Fruit fly (Drosophila melanogaster) whole organism, embryonic: ENCODE results near the gene CG5225.

Experiments used
- Atf6 ChIP-seq: fragments of 200-800 bp; sonication (Bioruptor generic); IDR thresholded peaks from 2 replicates; pipeline ENCODE4 v1.3.6; 2022; ENCODE audit warnings: missing biosample characterization, missing genetic modification characterization
- CG10431 ChIP-seq: fragments of 200-800 bp; sonication (Bioruptor generic); optimal IDR thresholded peaks from 3 replicates; lab custom pipeline; 2018; ENCODE audit warnings: missing biosample characterization, mild to moderate bottlenecking, missing genetic modification characterization
- CG11504 ChIP-seq: fragments of 200-800 bp; sonication (Bioruptor generic); optimal IDR thresholded peaks from 3 replicates; lab custom pipeline; 2019; ENCODE audit warnings: missing biosample characterization, mild to moderate bottlenecking, missing genetic modification characterization, moderate library complexity
- CG13424 ChIP-seq: fragments of 200-800 bp; sonication (Bioruptor generic); optimal IDR thresholded peaks from 2 replicates; lab custom pipeline; 2019; ENCODE audit warnings: missing biosample characterization, mild to moderate bottlenecking, missing genetic modification characterization, moderate library complexity
- CG15601 ChIP-seq: fragments of 200-800 bp; sonication (Bioruptor generic); optimal IDR thresholded peaks from 3 replicates; lab custom pipeline; 2019; ENCODE audit warnings: missing biosample characterization, mild to moderate bottlenecking, missing genetic modification characterization, moderate library complexity
- CG15696 ChIP-seq: fragments of 200-800 bp; sonication (Bioruptor generic); optimal IDR thresholded peaks from 2 replicates; lab custom pipeline; 2019; ENCODE audit warnings: missing biosample characterization, mild to moderate bottlenecking, missing genetic modification characterization, moderate library complexity
- CG16863 ChIP-seq: fragments of 200-800 bp; sonication (Bioruptor generic); optimal IDR thresholded peaks from 3 replicates; lab custom pipeline; 2016; ENCODE audit warnings: missing biosample characterization, missing genetic modification characterization
- CG17328 ChIP-seq: fragments of 200-800 bp; sonication (Bioruptor generic); IDR thresholded peaks from 2 replicates; pipeline ENCODE4 v1.3.6; 2022; ENCODE audit warnings: missing biosample characterization, missing genetic modification characterization
- CG17568 ChIP-seq: fragments of 200-800 bp; sonication (Bioruptor generic); optimal IDR thresholded peaks from 2 replicates; lab custom pipeline; 2018; ENCODE audit warnings: missing biosample characterization, mild to moderate bottlenecking, missing genetic modification characterization, moderate library complexity
- CG18262 ChIP-seq: fragments of 200-800 bp; optimal IDR thresholded peaks from 3 replicates; lab custom pipeline; 2019; ENCODE audit warnings: missing biosample characterization, mild to moderate bottlenecking, missing genetic modification characterization, moderate library complexity
- CG18764 ChIP-seq: fragments of 200-800 bp; sonication (Bioruptor generic); optimal IDR thresholded peaks from 3 replicates; lab custom pipeline; 2016; ENCODE audit warnings: missing biosample characterization, missing genetic modification characterization
- CG2202 ChIP-seq: fragments of 200-800 bp; sonication (Bioruptor generic); optimal IDR thresholded peaks from 2 replicates; lab custom pipeline; 2018; ENCODE audit warnings: missing biosample characterization, mild to moderate bottlenecking, missing genetic modification characterization
- CG30403 ChIP-seq: fragments of 200-800 bp; sonication (Bioruptor generic); optimal IDR thresholded peaks from 3 replicates; lab custom pipeline; 2016; ENCODE audit warnings: missing biosample characterization, missing genetic modification characterization
- CG30431 ChIP-seq: fragments of 200-800 bp; sonication (Bioruptor generic); optimal IDR thresholded peaks from 2 replicates; lab custom pipeline; 2017; ENCODE audit warnings: missing biosample characterization, missing genetic modification characterization
- CG5245 ChIP-seq: fragments of 200-800 bp; sonication (Bioruptor generic); optimal IDR thresholded peaks from 3 replicates; lab custom pipeline; 2016; ENCODE audit warnings: missing biosample characterization, missing genetic modification characterization
- CG6813 ChIP-seq: fragments of 200-800 bp; sonication (Bioruptor generic); optimal IDR thresholded peaks from 2 replicates; lab custom pipeline; 2017; ENCODE audit warnings: missing biosample characterization, missing genetic modification characterization, mild to moderate bottlenecking, moderate library complexity, missing genetic modification reagents
- CG7271 ChIP-seq: fragments of 200-800 bp; sonication (Bioruptor generic); optimal IDR thresholded peaks from 2 replicates; lab custom pipeline; 2018; ENCODE audit warnings: missing biosample characterization, mild to moderate bottlenecking, missing genetic modification characterization, moderate library complexity
- CG8281 ChIP-seq: fragments of 200-800 bp; sonication (Bioruptor generic); optimal IDR thresholded peaks from 2 replicates; lab custom pipeline; 2018; ENCODE audit warnings: missing biosample characterization, mild to moderate bottlenecking, missing genetic modification characterization, moderate library complexity
- CG8359 ChIP-seq: fragments of 200-800 bp; sonication (Bioruptor generic); optimal IDR thresholded peaks from 2 replicates; lab custom pipeline; 2017; ENCODE audit warnings: missing biosample characterization, mild to moderate bottlenecking, missing genetic modification characterization, borderline replicate concordance
- CG9727 ChIP-seq: fragments of 200-800 bp; sonication (Bioruptor generic); optimal IDR thresholded peaks from 3 replicates; lab custom pipeline; 2017; ENCODE audit warnings: missing biosample characterization, mild to moderate bottlenecking, missing genetic modification characterization
- CTCF ChIP-seq: fragments of 200-800 bp; sonication (Bioruptor generic); optimal IDR thresholded peaks from 2 replicates; lab custom pipeline; 2017; ENCODE audit warnings: missing biosample characterization, mild to moderate bottlenecking, missing genetic modification characterization, moderate library complexity
- Dbx ChIP-seq: fragments of 200-800 bp; sonication (Bioruptor generic); IDR thresholded peaks from 3 replicates; pipeline ENCODE4 v1.3.6; 2022; ENCODE audit warnings: missing biosample characterization, missing genetic modification characterization
- Dip2 ChIP-seq: fragments of 200-800 bp; sonication (Bioruptor generic); IDR thresholded peaks from 2 replicates; pipeline ENCODE4 v1.3.6; 2022; ENCODE audit warnings: missing biosample characterization, missing genetic modification characterization
- HLH4C ChIP-seq: fragments of 200-800 bp; sonication (Bioruptor generic); IDR thresholded peaks from 3 replicates; pipeline ENCODE4 v1.3.6; 2022; ENCODE audit warnings: missing biosample characterization, missing genetic modification characterization; ENCODE audit not compliant: partially characterized antibody
- HLH54F ChIP-seq: fragments of 200-800 bp; sonication (Bioruptor generic); optimal IDR thresholded peaks from 3 replicates; lab custom pipeline; 2016; ENCODE audit warnings: missing biosample characterization, missing genetic modification characterization
- Hr78 ChIP-seq, 2 experiments: fragments of 200-800 bp in 1 of 2; fragments of >200 bp in 1 of 2; sonication (Bioruptor generic) in 1 of 2; optimal IDR thresholded peaks; 2 replicates each; lab custom pipeline; 2017 to 2019; ENCODE audit warnings: missing biosample characterization in 2 of 2, missing genetic modification characterization in 2 of 2, mild to moderate bottlenecking in 1 of 2, moderate library complexity in 1 of 2
- Mad ChIP-seq: fragments of 200-800 bp; sonication (Bioruptor generic); optimal IDR thresholded peaks from 2 replicates; lab custom pipeline; 2016; ENCODE audit warnings: missing biosample characterization, missing genetic modification characterization
- NFAT ChIP-seq: fragments of 200-800 bp; sonication (Bioruptor generic); IDR thresholded peaks from 2 replicates; pipeline ENCODE4 v1.3.6; 2022; ENCODE audit warnings: missing biosample characterization, missing genetic modification characterization
- Oli ChIP-seq: fragments of 200-800 bp; sonication (Bioruptor generic); optimal IDR thresholded peaks from 2 replicates; lab custom pipeline; 2018; ENCODE audit warnings: missing biosample characterization, mild to moderate bottlenecking, missing genetic modification characterization, moderate library complexity
- Optix ChIP-seq: fragments of 200-800 bp; sonication (Bioruptor generic); IDR thresholded peaks from 3 replicates; pipeline ENCODE4 v1.3.6; 2022; ENCODE audit warnings: missing biosample characterization, missing genetic modification characterization
- az2 ChIP-seq: fragments of 200-800 bp; sonication (Bioruptor generic); optimal IDR thresholded peaks from 3 replicates; lab custom pipeline; 2016; ENCODE audit warnings: missing biosample characterization, missing genetic modification characterization
- cato ChIP-seq: fragments of 200-800 bp; sonication (Bioruptor generic); optimal IDR thresholded peaks from 2 replicates; lab custom pipeline; 2016; ENCODE audit warnings: missing biosample characterization, missing genetic modification characterization, borderline replicate concordance
- chif ChIP-seq, 2 experiments: fragments of 200-800 bp; sonication (Bioruptor generic); optimal IDR thresholded peaks; 3 replicates each; lab custom pipeline; 2016; ENCODE audit warnings: missing biosample characterization in 2 of 2, missing genetic modification characterization in 2 of 2
- corto ChIP-seq: fragments of 200-800 bp; sonication (Bioruptor generic); optimal IDR thresholded peaks from 2 replicates; lab custom pipeline; 2016; ENCODE audit warnings: missing biosample characterization, mild to moderate bottlenecking, missing genetic modification characterization, moderate library complexity
- crol ChIP-seq: fragments of 200-800 bp; sonication (Bioruptor generic); IDR thresholded peaks from 2 replicates; pipeline ENCODE4 v1.3.6; 2022; ENCODE audit warnings: missing biosample characterization, missing genetic modification characterization
- jumu ChIP-seq: fragments of 200-800 bp; sonication (Bioruptor generic); optimal IDR thresholded peaks from 3 replicates; lab custom pipeline; 2016; ENCODE audit warnings: missing biosample characterization, missing genetic modification characterization
- lbe ChIP-seq: fragments of 200-800 bp; sonication (Bioruptor generic); optimal IDR thresholded peaks from 2 replicates; lab custom pipeline; 2016; ENCODE audit warnings: missing biosample characterization, mild to moderate bottlenecking, missing genetic modification characterization
- nerfin-2 ChIP-seq: fragments of 200-800 bp; sonication (Bioruptor generic); IDR thresholded peaks from 2 replicates; pipeline ENCODE4 v1.3.6; 2022; ENCODE audit warnings: missing biosample characterization, missing genetic modification characterization; ENCODE audit not compliant: partially characterized antibody
- odd ChIP-seq: fragments of 200-800 bp; sonication (Bioruptor generic); optimal IDR thresholded peaks from 2 replicates; lab custom pipeline; 2017; ENCODE audit warnings: missing biosample characterization, mild to moderate bottlenecking, missing genetic modification characterization
- ranshi ChIP-seq: fragments of 200-800 bp; sonication (Bioruptor generic); IDR thresholded peaks from 2 replicates; pipeline ENCODE4 v1.3.6; 2022; ENCODE audit warnings: missing biosample characterization, missing genetic modification characterization
- row ChIP-seq: fragments of 200-800 bp; sonication (Bioruptor generic); IDR thresholded peaks from 3 replicates; pipeline ENCODE4 v1.3.6; 2022; ENCODE audit warnings: missing biosample characterization, missing genetic modification characterization
- sc ChIP-seq, 3 experiments: fragments of >200 bp in 2 of 3; fragments of 200-800 bp in 1 of 3; sonication (Bioruptor generic) in 1 of 3; optimal IDR thresholded peaks; 2 replicates in 2 of 3; 3 replicates in 1 of 3; lab custom pipeline; 2017; ENCODE audit warnings: mild to moderate bottlenecking in 1 of 3, missing biosample characterization in 1 of 3, missing genetic modification characterization in 1 of 3, missing genetic modification reagents in 1 of 3
- sens ChIP-seq: fragments of 200-800 bp; sonication (Bioruptor generic); peaks from one replicate; lab custom pipeline; 2016; ENCODE audit warnings: missing biosample characterization, missing genetic modification characterization
- sens-2 ChIP-seq: fragments of 200-800 bp; sonication (Bioruptor generic); IDR thresholded peaks from 2 replicates; pipeline ENCODE4 v1.3.6; 2022; ENCODE audit warnings: missing biosample characterization, missing genetic modification characterization
- seq ChIP-seq: fragments of 200-800 bp; sonication (Bioruptor generic); IDR thresholded peaks from 2 replicates; pipeline ENCODE4 v1.3.6; 2022; ENCODE audit warnings: missing biosample characterization, missing genetic modification characterization
- tna ChIP-seq: fragments of 200-800 bp; sonication (Bioruptor generic); IDR thresholded peaks from 2 replicates; pipeline ENCODE4 v1.3.6; 2022; ENCODE audit warnings: missing biosample characterization, missing genetic modification characterization; ENCODE audit not compliant: partially characterized antibody
- zen ChIP-seq: fragments of 200-800 bp; sonication (Bioruptor generic); optimal IDR thresholded peaks from 3 replicates; lab custom pipeline; 2018; ENCODE audit warnings: missing biosample characterization, mild to moderate bottlenecking, missing genetic modification characterization, moderate library complexity
- zfh1 ChIP-seq: fragments of 200-800 bp; sonication (Bioruptor generic); IDR thresholded peaks from 3 replicates; pipeline ENCODE4 v1.3.6; 2022; ENCODE audit warnings: missing biosample characterization, missing genetic modification characterization

The CG5225 gene

dm6 chr3R:17052465-17053149 is 24.1 kb downstream of the CG5225 start (continued):
- TF ChIP-seq Hr78 (GFP tag; optimal IDR thresholded peaks at IDR 0.05; lab: Kevin White, UChicago) (no peak), Dbx (GFP tag; lab: Robert Waterston, UW) (no peak), Atf6 (no peak), CG8281 (tag; lab: Kevin White, UChicago) (no peak), sens (GFP tag; lab: Kevin White, UChicago) (peak; percentile 78), CG15696 (tag; lab: Kevin White, UChicago) (peak; percentile 95), CTCF (GFP tag; lab: Kevin White, UChicago) (no peak), CG16863 (GFP tag; lab: Kevin White, UChicago) (no peak), HLH4C (GFP tag; lab: Robert Waterston, UW) (peak; percentile 28; the same call in 1 of the 3 replicates), Oli (tag; lab: Kevin White, UChicago) (peak; percentile 32), CG18262 (tag; lab: Kevin White, UChicago) (peak; percentile 87), CG5245 (peak; percentile 28), Optix (GFP tag; lab: Robert Waterston, UW) (0 out of 3 replicates have a peak, but pooled peaks have one; percentile 24), sens-2 (GFP tag; lab: Robert Waterston, UW) (0 out of 2 replicates have a peak, but pooled peaks have one; percentile 26), CG10431 (no peak), ranshi (GFP tag; lab: Robert Waterston, UW) (no peak), seq (GFP tag; lab: Robert Waterston, UW) (no peak), row (peak; percentile 76), HLH54F (no peak), corto (GFP tag; lab: Kevin White, UChicago) (peak; percentile 69), az2 (GFP tag; lab: Kevin White, UChicago) (peak; percentile 25), CG30431 (GFP tag; lab: Kevin White, UChicago) (peak; percentile 15), CG17568 (no peak), CG7271 (tag; lab: Kevin White, UChicago) (no peak), odd (GFP tag; lab: Kevin White, UChicago) (peak; percentile 11), CG9727 (GFP tag; lab: Kevin White, UChicago) (peak; percentile 89), tna (GFP tag; lab: Robert Waterston, UW) (no peak), Mad (peak; percentile 8), CG11504 (tag; lab: Kevin White, UChicago) (peak; percentile 16), CG2202 (tag; lab: Kevin White, UChicago) (peak; percentile 65), chif (GFP tag; optimal IDR thresholded peaks at IDR 0.05; lab: Kevin White, UChicago) (peak in 1 of 2 experiments; percentile 24), Dip2 (no peak), CG8359 (GFP tag; lab: Kevin White, UChicago) (peak; percentile 22), CG13424 (tag; lab: Kevin White, UChicago) (peak; percentile 33), zen (tag; lab: Kevin White, UChicago) (peak; percentile 72), sc (optimal IDR thresholded peaks at IDR 0.05; lab: Kevin White, UChicago) (no peak), sc (GFP tag; optimal IDR thresholded peaks at IDR 0.05; lab: Kevin White, UChicago) (no peak), zfh1 (GFP tag; lab: Robert Waterston, UW) (peak; percentile 44; the same call in 1 of the 3 replicates), lbe (peak; percentile 58), CG15601 (tag; lab: Kevin White, UChicago) (peak; percentile 12), CG17328 (GFP tag; lab: Robert Waterston, UW) (peak; percentile 52; the same call in 1 of the 2 replicates), nerfin-2 (GFP tag; lab: Robert Waterston, UW) (no peak), crol (no peak), cato (GFP tag; lab: Kevin White, UChicago) (peak; percentile 18), CG18764 (GFP tag; lab: Kevin White, UChicago) (peak; percentile 15), jumu (GFP tag; lab: Kevin White, UChicago) (peak; percentile 10), NFAT (0 out of 2 replicates have a peak, but pooled peaks have one; percentile 19), CG30403 (GFP tag; lab: Kevin White, UChicago) (peak; percentile 39), CG6813 (GFP tag; lab: Kevin White, UChicago) (peak; percentile 34)
